Fruit fly (Drosophila melanogaster): ENCODE data around the gene ema.

ema gene

DNA sequence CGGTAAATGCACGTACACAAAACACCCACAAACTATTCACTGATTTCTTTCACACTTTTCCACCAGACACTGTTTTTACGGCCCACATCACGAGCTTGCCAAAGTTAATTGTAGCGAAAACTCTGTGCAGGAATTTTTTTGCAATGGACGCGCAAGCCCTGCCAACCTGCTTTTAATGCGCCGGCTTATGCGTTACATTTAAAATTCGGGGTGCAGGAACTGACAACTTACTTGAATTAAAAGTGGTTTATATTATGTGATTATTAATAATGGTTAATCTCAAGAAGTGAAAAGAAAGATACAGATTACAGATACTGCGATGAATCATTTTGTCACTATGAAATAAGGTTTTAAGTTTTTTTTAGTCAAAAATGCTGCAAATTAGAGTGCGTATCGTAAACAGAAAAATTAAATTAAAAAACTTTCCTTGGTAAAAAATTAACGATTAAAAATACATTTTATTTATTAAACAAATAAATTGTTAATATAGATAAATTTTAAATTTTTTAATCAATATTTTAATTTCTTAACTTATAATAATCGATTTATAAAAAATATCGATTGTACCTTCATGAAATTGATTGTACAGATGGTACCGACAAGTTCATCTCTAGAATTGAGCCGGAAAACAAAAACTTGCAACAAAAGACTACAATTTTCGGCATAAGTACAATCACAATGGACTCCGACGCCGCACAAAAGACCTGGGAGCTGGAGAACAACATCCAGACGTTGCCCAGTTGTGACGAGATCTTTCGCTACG, 28.2 kb upstream of the ema start, which contains the start of the genes CG42232 and CSN5 (continued):
- TF ChIP-seq bsh (GFP tag; optimal IDR thresholded peaks at IDR 0.05) (no peak), ranshi (GFP tag; IDR thresholded peaks at IDR 0.05) (no peak), slbo (GFP tag; IDR thresholded peaks at IDR 0.05) (peak; percentile 69), ttk (GFP tag; IDR thresholded peaks at IDR 0.05) (peak; percentile 45; the same call in 1 of the 2 replicates), zfh1 (GFP tag; IDR thresholded peaks at IDR 0.05) (no peak), CG6765 (GFP tag; optimal IDR thresholded peaks at IDR 0.05) (no peak), CG10462 (GFP tag; optimal IDR thresholded peaks at IDR 0.05) (peak; percentile 45), dpn (GFP tag; optimal IDR thresholded peaks at IDR 0.05) (peak in 1 of 2 experiments; percentile 69), lov (optimal IDR thresholded peaks at IDR 0.05) (no peak), lov (GFP tag; IDR thresholded peaks at IDR 0.05) (no peak), Hand (GFP tag; optimal IDR thresholded peaks at IDR 0.05) (no peak), lab (GFP tag; optimal IDR thresholded peaks at IDR 0.05) (no peak), nerfin-1 (tag; optimal IDR thresholded peaks at IDR 0.05) (peak; percentile 99), Dp (GFP tag; optimal IDR thresholded peaks at IDR 0.05) (peak; percentile 46), Hr3 (GFP tag; optimal IDR thresholded peaks at IDR 0.05) (peak; percentile 72), Neu2 (GFP tag; optimal IDR thresholded peaks at IDR 0.05; ENCODE audit: borderline replicate concordance) (no peak), HLHmδ (GFP tag; optimal IDR thresholded peaks at IDR 0.05) (no peak), otp (GFP tag; IDR thresholded peaks at IDR 0.05) (no peak), Sox100B (GFP tag; optimal IDR thresholded peaks at IDR 0.05) (no peak), CrebB (tag; optimal IDR thresholded peaks at IDR 0.05) (no peak), ci (GFP tag; IDR thresholded peaks at IDR 0.05) (peak; percentile 50; the same call in 2 of the 3 replicates), grau (tag; optimal IDR thresholded peaks at IDR 0.05) (no peak), sima (GFP tag; optimal IDR thresholded peaks at IDR 0.05) (no peak), Abd-B (GFP tag; optimal IDR thresholded peaks at IDR 0.05) (no peak), CG15479 (GFP tag; optimal IDR thresholded peaks at IDR 0.05) (peak; percentile 30), CG12659 (GFP tag; optimal IDR thresholded peaks at IDR 0.05) (peak; percentile 73), PHDP (tag; optimal IDR thresholded peaks at IDR 0.05) (no peak), CG8944 (GFP tag; optimal IDR thresholded peaks at IDR 0.05) (peak; percentile 29), Bgb (GFP tag; IDR thresholded peaks at IDR 0.05; ENCODE audit: partially characterized antibody) (peak; percentile 25; the same call in 1 of the 2 replicates), nau (GFP tag; optimal IDR thresholded peaks at IDR 0.05) (no peak), CG30403 (GFP tag; optimal IDR thresholded peaks at IDR 0.05) (peak; percentile 77), CG15514 (GFP tag; optimal IDR thresholded peaks at IDR 0.05) (peak; percentile 59), CG12236 (GFP tag; optimal IDR thresholded peaks at IDR 0.05) (no peak), D19B (GFP tag; optimal IDR thresholded peaks at IDR 0.05) (no peak), CG11456 (GFP tag; IDR thresholded peaks at IDR 0.05) (peak; percentile 69; the same call in 2 of the 3 replicates), Camta (GFP tag; optimal IDR thresholded peaks at IDR 0.05) (peak; percentile 22), Nf-YC (tag; optimal IDR thresholded peaks at IDR 0.05) (no peak), nerfin-2 (GFP tag; IDR thresholded peaks at IDR 0.05; ENCODE audit: partially characterized antibody) (no peak), Lim3 (GFP tag; IDR thresholded peaks at IDR 0.05) (no peak), H2.0 (GFP tag; IDR thresholded peaks at IDR 0.05) (peak; percentile 35; the same call in 1 of the 2 replicates), CG17802 (tag; optimal IDR thresholded peaks at IDR 0.05) (peak; percentile 6), twi (tag; optimal IDR thresholded peaks at IDR 0.05) (peak; percentile 12), ab (GFP tag; optimal IDR thresholded peaks at IDR 0.05) (no peak), CG5245 (GFP tag; optimal IDR thresholded peaks at IDR 0.05) (peak; percentile 49), org-1 (GFP tag; optimal IDR thresholded peaks at IDR 0.05) (no peak), CG31388 (GFP tag; optimal IDR thresholded peaks at IDR 0.05) (peak; percentile 39), fu2 (GFP tag; optimal IDR thresholded peaks at IDR 0.05) (no peak), schlank (tag; optimal IDR thresholded peaks at IDR 0.05) (no peak), pzg (GFP tag; optimal IDR thresholded peaks at IDR 0.05) (peak; percentile 50)
